ENCODE assay signal across 5 worm cellular contexts in genomic region chrIV:6607059-6607458, ce11.
TF ChIP-seq lines count a peak whose summit lies in the region.

No protein-coding gene starts in this region.

TF ChIP-seq in whole organism, L1 larva, 84 proteins besides CTCF, POLR2A, EP300 and RAD21:
- TF ChIP-seq nhr-85 (tag; lab: Kevin White, UChicago) (peak; percentile 60), nhr-47 (tag; optimal IDR thresholded peaks at IDR 0.05; lab: Kevin White, UChicago) (no peak), elt-3 (tag; optimal IDR thresholded peaks at IDR 0.05; lab: Kevin White, UChicago) (peak in 1 of 6 experiments; percentile 33), C34B4.2 (tag; optimal IDR thresholded peaks at IDR 0.05; lab: Kevin White, UChicago) (no peak)

TF ChIP-seq in whole organism, L2 larva, 48 proteins besides CTCF, POLR2A, EP300 and RAD21:
- no peak for TF ChIP-seq zag-1 (tag; optimal IDR thresholded peaks at IDR 0.05; lab: Kevin White, UChicago)
- TF ChIP-seq fos-1 (tag; optimal IDR thresholded peaks at IDR 0.05; lab: Kevin White, UChicago) = peak; percentile 18
TF ChIP-seq in whole organism, L2 larva: peak in this region for 1.

TF ChIP-seq in whole organism, L3 larva, 47 proteins besides CTCF, POLR2A, EP300 and RAD21:
- TF ChIP-seq elt-2 (tag; optimal IDR thresholded peaks at IDR 0.05; lab: Kevin White, UChicago) (peak; percentile 56), nfya-1 (tag; optimal IDR thresholded peaks at IDR 0.05; lab: Kevin White, UChicago; ENCODE audit: insufficient read depth) (no peak), mdl-1 (tag; optimal IDR thresholded peaks at IDR 0.05; lab: Kevin White, UChicago) (no peak), nhr-43 (tag; optimal IDR thresholded peaks at IDR 0.05; lab: Kevin White, UChicago; ENCODE audit: poor library complexity, severe bottlenecking) (no peak)
TF ChIP-seq in whole organism, L3 larva: peak in this region for 1.

TF ChIP-seq in whole organism, L4 larva, 104 proteins besides CTCF, POLR2A, EP300 and RAD21:
- TF ChIP-seq nhr-28 (tag; optimal IDR thresholded peaks at IDR 0.05; lab: Kevin White, UChicago) = peak; percentile 99
- TF ChIP-seq aha-1 (tag; lab: Kevin White, UChicago) = peak; percentile 77
- peak; percentile 18 for TF ChIP-seq pqm-1 (tag; optimal IDR thresholded peaks at IDR 0.05; lab: Kevin White, UChicago)
- no peak for TF ChIP-seq daf-16 (GFP tag; optimal IDR thresholded peaks at IDR 0.05; lab: Kevin White, UChicago)
- peak; percentile 3 for TF ChIP-seq daf-16 (tag; optimal IDR thresholded peaks at IDR 0.05; lab: Kevin White, UChicago)
- no peak for TF ChIP-seq nhr-48 (tag; optimal IDR thresholded peaks at IDR 0.05; lab: Kevin White, UChicago)
- TF ChIP-seq ztf-11 (tag; optimal IDR thresholded peaks at IDR 0.05; lab: Kevin White, UChicago) = no peak
- TF ChIP-seq unc-62 (GFP tag; optimal IDR thresholded peaks at IDR 0.05 in 1 of 2; lab: Kevin White, UChicago) = peak in 1 of 2 experiments; percentile 50
- no peak for TF ChIP-seq unc-62 (tag; optimal IDR thresholded peaks at IDR 0.05; lab: Kevin White, UChicago)

TF ChIP-seq in whole organism, young adult, 124 proteins besides CTCF, POLR2A, EP300 and RAD21:
- TF ChIP-seq hmg-1.2 (GFP tag; IDR thresholded peaks at IDR 0.05; lab: Robert Waterston, UW) (no peak), nhr-80 (tag; optimal IDR thresholded peaks at IDR 0.05; lab: Kevin White, UChicago) (peak; percentile 6), lir-1 (GFP tag; conservative IDR thresholded peaks at IDR 0.05; lab: Robert Waterston, UW) (no peak)
